Worm (Caenorhabditis elegans) whole organism, midembryonic: ENCODE data around the gene R02F2.6.

Source experiments
- T22C8.4 ChIP-seq: fragments of 200-800 bp; sonication (Bioruptor generic); IDR thresholded peaks from 2 replicates; pipeline ENCODE4 v1.3.6; 2022; ENCODE audit warnings: missing genetic modification characterization, missing compliant biosample characterization
- cog-1 ChIP-seq: sonication (generic microtip); optimal IDR thresholded peaks from 2 replicates; lab custom pipeline; 2016; ENCODE audit warnings: missing genetic modification characterization, missing compliant biosample characterization
- flt-1 ChIP-seq: fragments of 200-800 bp; sonication (Bioruptor generic); IDR thresholded peaks from 2 replicates; pipeline ENCODE4 v1.3.6; 2022; ENCODE audit warnings: missing genetic modification characterization, missing compliant biosample characterization
- klf-2 ChIP-seq: fragments of 200-800 bp; sonication (Bioruptor generic); conservative IDR thresholded peaks from 2 replicates; pipeline ENCODE4 v1.3.6; 2022; ENCODE audit warnings: missing genetic modification reagents, missing genetic modification characterization, missing compliant biosample characterization
- med-1 ChIP-seq: sonication (generic microtip); optimal IDR thresholded peaks from 2 replicates; lab custom pipeline; 2017; ENCODE audit warnings: missing genetic modification characterization, mild to moderate bottlenecking, missing compliant biosample characterization, antibody characterized with exemption, missing genetic modification reagents; ENCODE audit not compliant: insufficient read depth
- ref-1 ChIP-seq: fragments of 200-800 bp; sonication (Bioruptor generic); conservative IDR thresholded peaks from 2 replicates; pipeline ENCODE4 v1.3.6; 2022; ENCODE audit warnings: missing genetic modification reagents, missing genetic modification characterization, missing compliant biosample characterization
- tab-1 ChIP-seq: fragments of 200-800 bp; sonication (Bioruptor generic); IDR thresholded peaks from 2 replicates; pipeline ENCODE4 v1.3.6; 2022; ENCODE audit warnings: missing genetic modification characterization, missing compliant biosample characterization
- ztf-23 ChIP-seq: fragments of 200-800 bp; sonication (Bioruptor generic); IDR thresholded peaks from 2 replicates; pipeline ENCODE4 v1.3.6; 2022; ENCODE audit warnings: missing genetic modification reagents, missing genetic modification characterization, missing compliant biosample characterization
- ztf-29 ChIP-seq: fragments of 200-800 bp; sonication (Bioruptor generic); IDR thresholded peaks from 2 replicates; pipeline ENCODE4 v1.3.6; 2022; ENCODE audit warnings: missing genetic modification reagents, missing genetic modification characterization, missing compliant biosample characterization

R02F2.6 gene

DNA sequence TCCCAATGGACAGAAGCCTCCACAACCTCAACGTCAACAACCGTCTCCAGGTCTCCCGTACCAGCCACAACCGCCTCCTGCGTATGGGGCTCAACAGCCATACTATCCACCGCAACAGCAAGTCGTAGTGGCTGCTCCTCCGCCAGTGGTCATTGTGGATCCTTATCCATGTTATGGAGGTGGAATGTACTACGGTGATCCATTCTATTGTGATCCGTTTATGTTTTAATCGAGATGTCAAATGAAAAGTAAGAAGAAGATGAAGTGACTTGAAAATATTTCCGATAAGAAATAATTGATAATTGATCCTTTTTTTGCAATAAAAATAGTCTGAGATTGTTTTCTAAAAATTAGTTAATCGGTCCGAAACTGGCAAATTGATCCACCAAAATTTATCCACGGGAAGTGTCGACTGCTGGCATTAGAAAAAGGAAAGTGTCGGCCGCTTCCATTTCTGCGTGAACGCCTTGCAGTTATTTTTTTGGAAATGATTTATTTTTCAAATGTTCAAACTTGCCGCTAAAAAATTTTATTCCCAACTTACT, at the start of gene R02F2.6, which contains the start of gene R02F2.5:
TSS of gene R02F2.6 (minus strand) at position 101 of the 545 bp plus-strand sequence.
TSS of gene R02F2.5 (plus strand) at position 495 of the 545 bp plus-strand sequence.
- TF ChIP-seq T22C8.4 (GFP tag; lab: Robert Waterston, UW), result no peak
- TF ChIP-seq tab-1 (GFP tag; lab: Robert Waterston, UW), result no peak
- no peak for TF ChIP-seq med-1 (GFP tag; lab: Kevin White, UChicago)
- no peak for TF ChIP-seq klf-2 (GFP tag; lab: Robert Waterston, UW)
- no peak for TF ChIP-seq ztf-23
- no peak for TF ChIP-seq cog-1 (tag; lab: Kevin White, UChicago)
- TF ChIP-seq flt-1 (GFP tag; lab: Robert Waterston, UW), result no peak
- TF ChIP-seq ztf-29 (GFP tag; lab: Robert Waterston, UW), result no peak
- TF ChIP-seq ref-1 (GFP tag; lab: Robert Waterston, UW), result no peak

DNA sequence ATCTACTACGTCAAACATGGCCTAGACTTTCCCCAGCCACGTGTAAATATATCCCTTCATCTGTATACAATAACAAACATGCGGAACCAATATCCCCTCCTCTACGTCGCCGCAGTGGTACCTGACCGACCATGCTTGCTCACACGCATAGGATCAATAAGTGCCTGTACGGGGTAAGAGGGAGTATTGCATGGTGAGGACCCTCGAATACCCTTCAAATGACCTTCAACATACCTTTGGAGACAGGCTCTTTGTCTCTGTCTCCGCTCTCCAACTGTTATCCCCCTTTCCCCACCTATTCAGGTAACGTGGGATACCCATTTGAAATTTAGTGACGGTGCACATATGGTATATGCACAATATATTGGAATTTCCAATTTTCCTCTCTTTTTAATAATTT, 47.2 kb upstream of the R02F2.6 start, which contains the start of gene dex-1:
TSS of gene dex-1 (plus strand) at position 132 of the 400 bp plus-strand sequence.
- TF ChIP-seq ztf-29 (GFP tag; lab: Robert Waterston, UW) (no peak), T22C8.4 (GFP tag; lab: Robert Waterston, UW) (no peak), cog-1 (tag; lab: Kevin White, UChicago) (no peak), ztf-23 (no peak), ref-1 (GFP tag; lab: Robert Waterston, UW) (no peak), med-1 (GFP tag; lab: Kevin White, UChicago) (no peak), klf-2 (GFP tag; lab: Robert Waterston, UW) (no peak), tab-1 (GFP tag; lab: Robert Waterston, UW) (no peak), flt-1 (GFP tag; lab: Robert Waterston, UW) (no peak)

DNA sequence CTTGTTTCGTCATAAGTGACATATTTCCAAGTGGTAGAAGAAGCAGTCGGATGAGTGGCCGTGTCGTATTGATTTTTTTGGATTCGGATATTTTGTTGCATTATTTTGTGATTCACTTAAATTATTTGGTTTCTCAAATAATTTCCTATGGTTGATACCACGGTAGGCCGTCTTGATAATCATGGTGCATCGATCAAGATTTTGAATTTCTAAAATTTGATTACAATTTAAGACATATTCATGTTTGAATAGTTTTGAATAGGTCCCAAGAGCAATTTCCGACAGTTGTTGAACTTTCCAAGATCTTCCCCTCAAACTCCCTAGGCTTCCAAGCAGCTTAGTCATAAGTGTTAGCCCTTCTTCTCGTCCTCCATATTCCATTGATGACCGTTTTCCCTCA, 43.2 kb upstream of the R02F2.6 start, which contains the start of gene D1044.4:
TSS of gene D1044.4 (minus strand) at position 101 of the 400 bp plus-strand sequence.
- TF ChIP-seq tab-1 (GFP tag; lab: Robert Waterston, UW) (no peak), T22C8.4 (GFP tag; lab: Robert Waterston, UW) (no peak), med-1 (GFP tag; lab: Kevin White, UChicago) (no peak), klf-2 (GFP tag; lab: Robert Waterston, UW) (no peak), flt-1 (GFP tag; lab: Robert Waterston, UW) (no peak), ref-1 (GFP tag; lab: Robert Waterston, UW) (no peak), cog-1 (tag; lab: Kevin White, UChicago) (no peak), ztf-23 (no peak), ztf-29 (GFP tag; lab: Robert Waterston, UW) (no peak)

DNA sequence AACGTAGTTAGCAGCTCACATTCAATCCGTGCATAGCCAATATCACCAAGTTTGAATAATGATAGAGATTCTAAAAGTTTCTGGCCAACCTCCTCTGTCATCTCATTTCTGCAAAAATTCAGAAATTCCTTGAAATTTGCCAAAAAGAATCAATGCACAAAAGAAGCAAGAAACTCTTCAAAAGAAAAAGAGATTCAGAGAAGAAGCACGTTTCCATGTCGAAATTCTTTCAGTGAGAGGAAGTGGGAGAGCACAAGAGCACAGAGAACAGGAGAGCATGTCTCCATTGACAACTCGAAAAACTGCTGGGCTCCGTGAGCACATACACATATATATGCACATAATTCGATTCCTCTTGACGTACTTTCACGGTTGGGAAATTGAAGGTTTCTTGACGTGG, 38.7 kb upstream of the R02F2.6 start, which contains the start of gene nekl-4:
TSS of gene nekl-4 (minus strand) at position 101 of the 400 bp plus-strand sequence.
- TF ChIP-seq ztf-23 (no peak), tab-1 (GFP tag; lab: Robert Waterston, UW) (no peak), ztf-29 (GFP tag; lab: Robert Waterston, UW) (no peak), klf-2 (GFP tag; lab: Robert Waterston, UW) (no peak), ref-1 (GFP tag; lab: Robert Waterston, UW) (no peak), flt-1 (GFP tag; lab: Robert Waterston, UW) (no peak), med-1 (GFP tag; lab: Kevin White, UChicago) (no peak)

DNA sequence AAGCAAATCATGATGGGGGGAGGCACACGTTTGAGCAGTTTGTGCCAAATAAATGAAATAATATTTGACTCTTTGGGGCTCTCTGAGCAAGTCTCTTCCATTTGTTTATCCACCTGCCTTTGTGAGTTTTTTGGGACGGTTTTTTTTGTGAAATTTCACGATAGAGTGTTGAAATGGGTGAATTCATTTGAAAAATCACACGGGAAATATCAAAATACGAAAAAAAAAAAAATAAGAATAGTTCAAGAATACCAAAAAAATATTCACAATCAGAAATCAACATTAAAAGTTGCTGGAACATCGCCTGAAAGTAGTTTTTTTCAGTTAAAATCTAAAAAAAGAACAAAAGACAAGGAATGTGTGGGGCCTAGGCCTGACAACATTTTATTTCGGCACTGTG, 33.8 kb upstream of the R02F2.6 start, which contains the start of gene pqn-25:
TSS of gene pqn-25 (minus strand) at position 101 of the 400 bp plus-strand sequence.
- no peak for TF ChIP-seq tab-1 (GFP tag; lab: Robert Waterston, UW)
- TF ChIP-seq flt-1 (GFP tag; lab: Robert Waterston, UW), result no peak
- TF ChIP-seq ztf-29 (GFP tag; lab: Robert Waterston, UW), result no peak
- TF ChIP-seq med-1 (GFP tag; lab: Kevin White, UChicago), result no peak
- no peak for TF ChIP-seq ref-1 (GFP tag; lab: Robert Waterston, UW)
- TF ChIP-seq cog-1 (tag; lab: Kevin White, UChicago), result no peak
- no peak for TF ChIP-seq T22C8.4 (GFP tag; lab: Robert Waterston, UW)
- no peak for TF ChIP-seq ztf-23
- no peak for TF ChIP-seq klf-2 (GFP tag; lab: Robert Waterston, UW)

DNA sequence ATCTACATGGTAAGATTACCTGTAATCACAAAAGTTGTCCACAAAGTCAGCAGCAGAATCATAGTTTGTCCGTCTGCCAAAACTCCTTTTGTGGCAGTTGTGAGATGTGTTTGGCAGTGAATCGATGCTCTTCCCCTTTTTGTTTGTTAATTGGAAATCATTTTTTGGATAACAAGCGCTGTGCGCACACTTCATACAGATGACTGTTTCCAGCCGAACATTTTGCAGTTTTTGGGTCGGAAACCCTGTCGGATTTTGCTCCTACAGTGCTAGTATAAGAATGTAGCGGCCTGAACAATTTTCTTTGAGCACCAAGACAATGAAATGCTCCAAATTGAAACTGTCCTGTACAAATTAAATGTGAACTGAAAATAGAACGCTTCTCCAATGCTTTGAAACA, 29.9 kb upstream of the R02F2.6 start, which contains the start of gene D1044.7:
TSS of gene D1044.7 (minus strand) at position 101 of the 400 bp plus-strand sequence.
- TF ChIP-seq ref-1 (GFP tag; lab: Robert Waterston, UW) (no peak), tab-1 (GFP tag; lab: Robert Waterston, UW) (no peak), flt-1 (GFP tag; lab: Robert Waterston, UW) (no peak), cog-1 (tag; lab: Kevin White, UChicago) (no peak), ztf-29 (GFP tag; lab: Robert Waterston, UW) (no peak), klf-2 (GFP tag; lab: Robert Waterston, UW) (no peak), med-1 (GFP tag; lab: Kevin White, UChicago) (no peak), ztf-23 (no peak), T22C8.4 (GFP tag; lab: Robert Waterston, UW) (no peak)

DNA sequence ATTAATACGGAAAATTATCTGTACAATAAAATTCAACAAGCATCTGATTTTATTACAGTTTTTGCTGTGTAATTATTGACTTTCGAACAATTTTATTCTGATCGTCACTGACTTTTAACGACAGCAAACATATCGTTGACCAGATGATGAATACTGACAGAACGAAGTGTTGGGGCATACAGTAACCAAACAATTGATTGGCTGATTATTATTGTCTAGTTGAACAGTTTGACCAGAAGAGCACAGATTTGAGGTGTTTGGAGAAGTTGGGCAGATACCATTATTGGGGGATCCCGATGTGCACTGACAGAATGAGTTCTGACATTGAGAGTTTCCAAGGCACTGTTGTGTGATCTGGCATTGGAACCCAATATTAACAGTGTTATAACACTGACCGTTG, 28.2 kb upstream of the R02F2.6 start:
- TF ChIP-seq ztf-29 (GFP tag; lab: Robert Waterston, UW), result no peak
- TF ChIP-seq cog-1 (tag; lab: Kevin White, UChicago), result no peak
- no peak for TF ChIP-seq ref-1 (GFP tag; lab: Robert Waterston, UW)
- no peak for TF ChIP-seq T22C8.4 (GFP tag; lab: Robert Waterston, UW)
- TF ChIP-seq flt-1 (GFP tag; lab: Robert Waterston, UW), result no peak
- TF ChIP-seq med-1 (GFP tag; lab: Kevin White, UChicago), result no peak
- no peak for TF ChIP-seq tab-1 (GFP tag; lab: Robert Waterston, UW)
- TF ChIP-seq ztf-23, result no peak

DNA sequence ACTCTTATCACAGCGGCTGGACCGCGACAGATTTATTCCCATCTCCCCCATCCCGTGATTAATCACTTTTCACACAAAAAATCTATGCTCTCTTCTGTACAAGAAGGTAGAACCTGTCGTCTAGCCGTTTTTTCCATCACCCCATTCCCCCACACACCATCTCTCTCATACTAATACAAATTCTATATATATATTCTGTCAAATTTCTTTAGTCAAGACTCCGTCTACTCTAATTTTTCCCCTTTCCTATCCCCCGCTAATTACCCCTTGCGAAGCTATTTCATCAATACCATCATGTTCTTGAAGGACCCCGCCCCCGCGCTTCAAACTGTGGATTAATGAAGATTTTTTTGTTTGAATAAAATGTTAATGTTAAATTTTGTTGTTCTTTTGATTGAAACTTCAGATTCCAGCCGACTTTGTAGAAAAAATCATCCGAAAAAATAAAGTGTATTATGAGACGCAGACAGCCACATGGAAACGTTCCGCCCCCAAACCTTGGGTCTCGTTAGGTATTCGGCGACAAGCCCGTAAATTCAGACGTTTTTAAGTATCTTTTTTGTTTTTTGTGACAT, 27.4 kb upstream of the R02F2.6 start:
- TF ChIP-seq flt-1 (GFP tag; lab: Robert Waterston, UW), result no peak
- 0 out of 2 replicates have a peak, but pooled peaks have one; percentile 52 for TF ChIP-seq ztf-23
- TF ChIP-seq ref-1 (GFP tag; lab: Robert Waterston, UW), result no peak
